Worm (Caenorhabditis elegans): ENCODE data around the gene F14H12.17.

DNA sequence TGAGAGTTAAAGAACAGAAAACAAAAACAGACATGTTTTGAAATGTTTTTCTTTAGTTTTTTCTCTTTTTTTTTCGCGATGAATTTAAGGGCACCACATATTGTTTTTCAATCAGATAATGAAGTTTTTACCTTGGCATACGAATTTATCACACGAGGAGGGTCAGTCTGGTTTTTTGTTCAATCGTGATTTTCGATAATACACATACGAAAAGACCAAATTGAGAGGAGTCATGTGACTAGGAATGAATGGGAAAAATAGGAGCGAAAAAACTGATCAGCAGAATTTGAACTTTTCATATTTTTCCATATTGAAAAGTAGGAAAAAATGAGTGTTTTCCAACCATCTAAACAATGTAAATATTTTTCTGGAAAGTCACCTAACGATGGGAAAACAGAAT, 23.4 kb upstream of the F14H12.17 start:
- TF ChIP-seq ceh-2 (tag; optimal IDR thresholded peaks at IDR 0.05) (no peak), F13H6.1 (tag; optimal IDR thresholded peaks at IDR 0.05) (no peak), ceh-19 (GFP tag; optimal IDR thresholded peaks at IDR 0.05) (no peak), ama-1 (optimal IDR thresholded peaks at IDR 0.05) (no peak), fkh-10 (GFP tag; optimal IDR thresholded peaks at IDR 0.05) (no peak)

Measured in whole organism, late embryonic.